Worm (Caenorhabditis elegans) whole organism, L3 larva: ENCODE measurements around the gene C27H5.6.

ENCODE experiments used
- ama-1 ChIP-seq: fragments of 150-350 bp; optimal IDR thresholded peaks from 2 replicates; lab custom pipeline; 2018
- nhr-25 ChIP-seq: sonication (generic microtip); optimal IDR thresholded peaks from 2 replicates; lab custom pipeline; 2017; ENCODE audit warnings: missing biosample characterization, missing genetic modification characterization
- nhr-43 ChIP-seq: sonication (generic microtip); optimal IDR thresholded peaks from 2 replicates; lab custom pipeline; 2016; ENCODE audit warnings: mild to moderate bottlenecking, missing genetic modification characterization, missing compliant biosample characterization; ENCODE audit not compliant: poor library complexity, severe bottlenecking
- nhr-77 ChIP-seq: fragments of 150-350 bp; optimal IDR thresholded peaks from 2 replicates; lab custom pipeline; 2014; ENCODE audit warnings: missing biosample characterization, missing genetic modification characterization
- pqm-1 ChIP-seq: fragments of 150-350 bp; optimal IDR thresholded peaks from 2 replicates; lab custom pipeline; 2017; ENCODE audit warnings: missing biosample characterization, missing genetic modification characterization, inconsistent platforms
- zag-1 ChIP-seq: fragments of 150-350 bp; optimal IDR thresholded peaks from 2 replicates; lab custom pipeline; 2014; ENCODE audit warnings: missing biosample characterization, missing genetic modification characterization

ce11 chrII:7144307-7144706, 42.7 kb downstream of the C27H5.6 start, which contains the start of gene npr-31:
- TF ChIP-seq nhr-25 (tag; lab: Kevin White, UChicago): no peak
- TF ChIP-seq nhr-43: no peak
- no peak for TF ChIP-seq nhr-77 (tag; lab: Kevin White, UChicago)
- TF ChIP-seq ama-1 (lab: Kevin White, UChicago): no peak
- no peak for TF ChIP-seq zag-1 (tag; lab: Kevin White, UChicago)
- TF ChIP-seq pqm-1 (tag; lab: Kevin White, UChicago): no peak
